Fruit fly (Drosophila melanogaster) whole organism, wandering third instar larva: ENCODE results near the gene CG42650.
A peak's percentile ranks its signal among the peaks of the same experiment; 100 is the strongest.

ENCODE experiments used
- Abd-B ChIP-seq: fragments of >200 bp; optimal IDR thresholded peaks from 2 replicates; lab custom pipeline; 2017; ENCODE audit warnings: missing biosample characterization, missing genetic modification characterization
- CG9705 ChIP-seq: fragments of 200-800 bp; sonication (Bioruptor generic); optimal IDR thresholded peaks from 2 replicates; lab custom pipeline; 2018; ENCODE audit warnings: missing biosample characterization, mild to moderate bottlenecking, missing genetic modification characterization
- Dfd ChIP-seq: fragments of >200 bp; optimal IDR thresholded peaks from 2 replicates; lab custom pipeline; 2017; ENCODE audit warnings: missing biosample characterization, missing genetic modification characterization
- Dif ChIP-seq: fragments of 200-275, 200-300 bp; sonication (Bioruptor generic); optimal IDR thresholded peaks from 2 replicates; lab custom pipeline; 2018; ENCODE audit warnings: missing biosample characterization, missing genetic modification characterization; ENCODE audit not compliant: partially characterized antibody
- HLH106 ChIP-seq: fragments of 200-800 bp; optimal IDR thresholded peaks from 3 replicates; lab custom pipeline; 2019; ENCODE audit warnings: missing biosample characterization, mild to moderate bottlenecking, missing genetic modification characterization, moderate library complexity
- Hnf4 ChIP-seq: fragments of 200-800 bp; sonication (Bioruptor generic); optimal IDR thresholded peaks from 2 replicates; lab custom pipeline; 2016; ENCODE audit warnings: missing biosample characterization, mild to moderate bottlenecking, missing genetic modification characterization
- Jra ChIP-seq: sonication (Bioruptor generic); optimal IDR thresholded peaks from 2 replicates; lab custom pipeline; 2016; ENCODE audit warnings: missing biosample characterization, missing genetic modification characterization
- Myc ChIP-seq: fragments of >200 bp; optimal IDR thresholded peaks from 2 replicates; lab custom pipeline; 2017
- N ChIP-seq: fragments of >200 bp; optimal IDR thresholded peaks from 2 replicates; lab custom pipeline; 2018; ENCODE audit warnings: missing biosample characterization, missing external identifiers, missing genetic modification characterization
- OdsH ChIP-seq: fragments of 200-800 bp; sonication (Bioruptor generic); optimal IDR thresholded peaks from 2 replicates; lab custom pipeline; 2016; ENCODE audit warnings: missing biosample characterization, mild to moderate bottlenecking, missing genetic modification characterization
- Rel ChIP-seq, 2 experiments: fragments of 200-800 bp; sonication (Bioruptor generic) in 1 of 2; optimal IDR thresholded peaks; 2 replicates in 1 of 2; 3 replicates in 1 of 2; lab custom pipeline; 2016 to 2019; ENCODE audit warnings: mild to moderate bottlenecking in 2 of 2, missing biosample characterization in 2 of 2, missing genetic modification characterization in 2 of 2, moderate library complexity in 1 of 2
- br ChIP-seq: fragments of 200-800 bp; sonication (Bioruptor generic); optimal IDR thresholded peaks from 2 replicates; lab custom pipeline; 2016; ENCODE audit warnings: missing biosample characterization, missing genetic modification characterization
- brk ChIP-seq: fragments of 200-800 bp; sonication (Bioruptor generic); optimal IDR thresholded peaks from 2 replicates; lab custom pipeline; 2016; ENCODE audit warnings: missing biosample characterization, mild to moderate bottlenecking, missing genetic modification characterization
- dl ChIP-seq, 2 experiments: fragments of 175-275, 200-275 bp in 1 of 2; fragments of 200-275 bp in 1 of 2; sonication (Bioruptor generic); optimal IDR thresholded peaks; lab custom pipeline; 2018; ENCODE audit warnings: mild to moderate bottlenecking in 2 of 2, missing biosample characterization in 2 of 2, missing genetic modification characterization in 2 of 2, moderate library complexity in 2 of 2; ENCODE audit not compliant: partially characterized antibody in 2 of 2, insufficient read depth in 1 of 2
- dsf ChIP-seq: sonication (Bioruptor generic); optimal IDR thresholded peaks from 2 replicates; lab custom pipeline; 2016; ENCODE audit warnings: missing biosample characterization, missing genetic modification characterization, borderline replicate concordance
- ey ChIP-seq: fragments of 200-800 bp; sonication (Bioruptor generic); optimal IDR thresholded peaks from 2 replicates; lab custom pipeline; 2016; ENCODE audit warnings: missing biosample characterization, missing genetic modification characterization
- foxo ChIP-seq, 2 experiments: fragments of 200-800 bp; sonication (Bioruptor generic); optimal IDR thresholded peaks; 2 replicates in 1 of 2; 3 replicates in 1 of 2; lab custom pipeline; 2016 to 2017; ENCODE audit warnings: missing biosample characterization in 2 of 2, missing genetic modification characterization in 2 of 2
- fru ChIP-seq: fragments of 200-800 bp; sonication (Bioruptor generic); optimal IDR thresholded peaks from 3 replicates; lab custom pipeline; 2016; ENCODE audit warnings: missing biosample characterization, mild to moderate bottlenecking, missing genetic modification characterization
- h ChIP-seq: fragments of 200-800 bp; sonication (Bioruptor generic); optimal IDR thresholded peaks from 3 replicates; lab custom pipeline; 2016; ENCODE audit warnings: missing biosample characterization, mild to moderate bottlenecking, missing genetic modification characterization
- jim ChIP-seq: fragments of 175-275, 200-325 bp; sonication (Bioruptor generic); optimal IDR thresholded peaks from 2 replicates; lab custom pipeline; 2016; ENCODE audit warnings: missing biosample characterization, mild to moderate bottlenecking, missing genetic modification characterization
- lola ChIP-seq: fragments of >200 bp; optimal IDR thresholded peaks from 2 replicates; lab custom pipeline; 2017; ENCODE audit warnings: missing biosample characterization, missing genetic modification characterization
- pan ChIP-seq: fragments of >200 bp; optimal IDR thresholded peaks from 2 replicates; lab custom pipeline; 2017
- psq ChIP-seq: fragments of 200-800 bp; sonication (Bioruptor generic); optimal IDR thresholded peaks from 3 replicates; lab custom pipeline; 2017; ENCODE audit warnings: missing biosample characterization, mild to moderate bottlenecking, missing genetic modification characterization, moderate library complexity
- rgr ChIP-seq: fragments of 200-800 bp; sonication (Bioruptor generic); optimal IDR thresholded peaks from 3 replicates; lab custom pipeline; 2016; ENCODE audit warnings: missing biosample characterization, mild to moderate bottlenecking, missing genetic modification characterization
- sage ChIP-seq: fragments of 200-800 bp; sonication (Bioruptor generic); optimal IDR thresholded peaks from 2 replicates; lab custom pipeline; 2016; ENCODE audit warnings: missing biosample characterization, mild to moderate bottlenecking, missing genetic modification characterization
- sv ChIP-seq: fragments of 200-800 bp; sonication (Bioruptor generic); optimal IDR thresholded peaks from 3 replicates; lab custom pipeline; 2016; ENCODE audit warnings: missing biosample characterization, missing genetic modification characterization
- tai ChIP-seq: sonication (Bioruptor generic); optimal IDR thresholded peaks from 2 replicates; lab custom pipeline; 2016; ENCODE audit warnings: missing biosample characterization, missing genetic modification characterization
- usp ChIP-seq: fragments of >200 bp; optimal IDR thresholded peaks from 2 replicates; lab custom pipeline; 2017; ENCODE audit warnings: missing biosample characterization, missing genetic modification characterization
- woc ChIP-seq: sonication (Bioruptor generic); optimal IDR thresholded peaks from 2 replicates; lab custom pipeline; 2016; ENCODE audit warnings: missing biosample characterization, mild to moderate bottlenecking, missing genetic modification characterization

Gene CG42650

DNA sequence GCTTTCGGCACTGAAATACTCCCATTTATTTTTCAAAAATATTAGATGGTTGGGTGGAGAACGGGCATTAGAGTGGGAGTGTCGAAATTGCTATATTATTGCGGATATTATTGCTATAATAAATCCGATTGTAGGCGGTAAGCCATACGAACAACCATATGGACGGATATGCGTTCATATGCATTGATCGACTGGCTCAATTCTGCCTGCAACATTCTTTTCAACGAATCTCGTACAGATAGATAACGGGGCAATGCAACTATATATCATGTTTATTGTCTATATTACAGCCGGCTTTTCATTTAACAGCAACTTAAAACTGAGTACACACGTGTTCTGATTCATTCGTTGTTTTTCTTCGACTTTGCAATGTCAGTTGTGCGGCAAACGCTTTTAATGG lies at the start of gene CG42650:
Gene CG42650 (plus strand): TSS at position 301 of the 400 bp plus-strand sequence.
- TF ChIP-seq Rel (GFP tag; optimal IDR thresholded peaks at IDR 0.05; lab: Kevin White, UChicago) (no peak), Rel (tag; optimal IDR thresholded peaks at IDR 0.05; lab: Kevin White, UChicago) (no peak), jim (no peak), Dfd (GFP tag; lab: Kevin White, UChicago) (no peak), dsf (GFP tag; lab: Kevin White, UChicago) (no peak), Myc (no peak), N (GFP tag; lab: Kevin White, UChicago) (no peak), woc (GFP tag; lab: Kevin White, UChicago) (no peak), Hnf4 (no peak), usp (GFP tag; lab: Kevin White, UChicago) (no peak), br (GFP tag; lab: Kevin White, UChicago) (no peak), pan (lab: Kevin White, UChicago) (no peak), OdsH (GFP tag; lab: Kevin White, UChicago) (no peak), CG9705 (no peak), fru (no peak), Abd-B (GFP tag; lab: Kevin White, UChicago) (no peak), rgr (GFP tag; lab: Kevin White, UChicago) (no peak), sv (no peak)
- TF ChIP-seq, all 38 proteins: peak for 0

DNA sequence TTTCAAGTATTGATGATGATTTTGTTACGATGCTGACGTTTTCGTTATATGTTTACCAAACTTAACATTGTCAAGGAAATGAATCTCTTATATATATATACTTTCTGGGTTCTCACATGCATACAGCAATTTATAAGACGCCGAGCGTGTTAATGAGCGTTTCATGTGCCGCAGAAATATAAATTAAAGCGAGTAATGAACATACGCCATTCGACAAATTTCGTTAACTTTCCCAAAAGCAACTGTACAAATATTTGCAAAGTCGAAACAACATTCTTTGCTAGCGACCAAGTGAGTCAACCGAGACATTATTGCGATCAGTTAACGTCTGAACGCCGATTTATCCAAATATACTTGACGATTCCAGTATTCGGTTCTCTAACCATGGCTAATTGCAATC lies 46.4 kb upstream of the CG42650 start, which contains the start of gene CG31496:
Gene CG31496 (plus strand): TSS at position 301 of the 400 bp plus-strand sequence.
- TF ChIP-seq Dif (GFP tag; lab: Kevin White, UChicago) (no peak), fru (no peak), h (GFP tag; lab: Kevin White, UChicago) (no peak), psq (GFP tag; lab: Kevin White, UChicago) (no peak)

DNA sequence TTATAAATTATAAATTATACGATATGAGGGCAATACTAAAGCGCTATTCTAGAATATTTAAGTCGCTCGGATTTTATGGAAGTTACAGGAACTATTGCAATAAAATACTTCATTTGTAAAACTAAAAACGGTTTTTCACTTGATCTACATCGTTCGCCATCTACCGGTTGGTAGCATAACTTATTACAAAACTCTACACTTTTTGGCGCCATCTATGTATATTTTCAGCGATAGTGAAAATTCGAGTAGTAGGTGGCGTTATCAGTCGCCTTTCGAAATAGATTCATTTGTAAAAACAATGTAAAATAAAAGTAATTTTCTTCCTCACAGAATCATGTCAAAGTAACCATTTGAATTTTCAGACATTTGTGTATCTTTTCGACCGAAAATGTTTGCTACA lies 44.8 kb upstream of the CG42650 start, which contains the start of gene nxf4:
Gene nxf4 (plus strand): TSS at position 286 of the 400 bp plus-strand sequence.
- TF ChIP-seq jim (no peak), sv (peak; percentile 75), woc (GFP tag; lab: Kevin White, UChicago) (no peak), brk (GFP tag; lab: Kevin White, UChicago) (no peak), OdsH (GFP tag; lab: Kevin White, UChicago) (peak; percentile 25), fru (peak; percentile 51), br (GFP tag; lab: Kevin White, UChicago) (peak; percentile 6), lola (no peak), HLH106 (tag; lab: Kevin White, UChicago) (peak; percentile 28), Hnf4 (peak; percentile 29), tai (GFP tag; lab: Kevin White, UChicago) (peak; percentile 53), foxo (GFP tag; optimal IDR thresholded peaks at IDR 0.05; lab: Kevin White, UChicago) (peak in 1 of 2 experiments; percentile 38), rgr (GFP tag; lab: Kevin White, UChicago) (peak; percentile 27), h (GFP tag; lab: Kevin White, UChicago) (peak; percentile 15), ey (GFP tag; lab: Kevin White, UChicago) (no peak), Dfd (GFP tag; lab: Kevin White, UChicago) (no peak)

DNA sequence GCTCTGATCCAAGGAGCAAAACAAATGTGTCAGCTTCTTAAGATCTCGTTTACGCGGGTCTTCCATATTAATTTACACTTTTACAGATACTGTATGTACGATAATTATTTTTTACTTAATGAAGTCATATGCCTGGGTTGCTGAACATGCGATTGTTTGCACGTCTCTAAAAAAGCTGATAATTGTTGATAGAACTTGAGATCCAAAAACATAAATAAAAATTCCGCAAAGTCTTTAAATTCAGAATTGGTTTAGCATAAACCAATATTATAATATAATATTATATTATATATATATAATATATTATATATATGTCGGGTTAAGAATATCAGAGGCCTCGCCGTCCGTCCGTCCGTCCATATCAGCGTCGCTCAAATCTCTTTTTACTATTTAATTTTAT lies 41.8 kb upstream of the CG42650 start, which contains the start of gene CG43290:
Gene CG43290 (minus strand): TSS at position 101 of the 400 bp plus-strand sequence.
- no peak for TF ChIP-seq Hnf4

DNA sequence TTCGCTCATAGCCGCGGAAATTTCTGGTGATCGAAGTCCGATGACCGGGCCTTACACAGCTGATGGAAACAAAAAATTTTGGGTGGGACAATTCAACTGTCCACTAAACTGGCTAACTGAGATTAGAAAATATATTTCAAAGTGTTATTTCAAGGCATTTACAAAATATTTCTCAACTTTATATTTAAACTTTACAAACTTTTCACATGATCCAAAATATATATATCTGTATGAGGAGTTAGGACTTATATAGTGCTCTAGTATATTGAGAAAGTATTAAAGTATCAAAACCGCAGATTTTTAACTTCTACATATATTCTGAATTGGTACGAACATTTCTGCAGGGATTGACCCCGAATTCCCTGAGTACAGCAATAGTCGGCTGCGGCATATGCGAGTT lies 29.2 kb upstream of the CG42650 start, which contains the start of gene CG17944:
Gene CG17944 (minus strand): TSS at position 101 of the 400 bp plus-strand sequence.
- TF ChIP-seq h (GFP tag; lab: Kevin White, UChicago) (no peak), dsf (GFP tag; lab: Kevin White, UChicago) (no peak), woc (GFP tag; lab: Kevin White, UChicago) (no peak), jim (no peak), HLH106 (tag; lab: Kevin White, UChicago) (no peak), Myc (no peak), dl (GFP tag; optimal IDR thresholded peaks at IDR 0.05; lab: Kevin White, UChicago; ENCODE audit: insufficient read depth in 1 of 2, partially characterized antibody in 2 of 2) (no peak), fru (no peak), psq (GFP tag; lab: Kevin White, UChicago) (no peak), Hnf4 (no peak), rgr (GFP tag; lab: Kevin White, UChicago) (no peak), Jra (no peak), lola (no peak), sage (GFP tag; lab: Kevin White, UChicago) (no peak), Rel (GFP tag; optimal IDR thresholded peaks at IDR 0.05; lab: Kevin White, UChicago) (no peak), Rel (tag; optimal IDR thresholded peaks at IDR 0.05; lab: Kevin White, UChicago) (no peak), br (GFP tag; lab: Kevin White, UChicago) (no peak), Dfd (GFP tag; lab: Kevin White, UChicago) (no peak)
